Worm (Caenorhabditis elegans) whole organism, L4/young adult: ENCODE measurements around the gene F52H2.1.

Source experiments
- W03F9.2 ChIP-seq: fragments of 150-350 bp; optimal IDR thresholded peaks from 2 replicates; lab custom pipeline; 2014; ENCODE audit warnings: missing biosample characterization, missing genetic modification characterization
- dao-5 ChIP-seq: sonication (generic microtip); optimal IDR thresholded peaks from 2 replicates; lab custom pipeline; 2016; ENCODE audit warnings: missing genotype, missing genetic modification characterization, moderate library complexity, missing compliant biosample characterization
- him-1 ChIP-seq: sonication (generic microtip); optimal IDR thresholded peaks from 2 replicates; lab custom pipeline; 2016; ENCODE audit warnings: missing genotype, missing genetic modification reagents, missing genetic modification characterization, missing compliant biosample characterization

The F52H2.1 gene

DNA sequence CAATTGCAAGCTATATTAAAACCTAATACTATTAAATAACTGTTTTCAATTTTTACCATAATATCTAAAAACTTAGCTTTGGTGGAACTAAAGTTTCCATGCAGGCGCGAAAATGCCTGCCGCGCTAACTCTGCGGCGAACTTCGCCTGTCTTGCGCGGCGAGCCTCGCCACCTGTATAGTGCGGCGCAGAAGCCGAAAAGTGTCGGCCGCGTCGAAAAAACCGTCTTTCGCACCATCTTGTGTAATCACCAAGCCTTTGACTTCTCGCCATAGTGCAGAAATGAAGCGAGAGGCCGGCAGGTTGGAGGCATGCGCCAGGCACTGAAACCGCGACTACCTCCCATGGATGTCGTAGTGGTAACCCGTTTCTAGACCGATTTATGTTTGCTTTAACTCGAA lies 21.4 kb upstream of the F52H2.1 start:
- TF ChIP-seq W03F9.2 (tag; lab: Kevin White, UChicago) = no peak

DNA sequence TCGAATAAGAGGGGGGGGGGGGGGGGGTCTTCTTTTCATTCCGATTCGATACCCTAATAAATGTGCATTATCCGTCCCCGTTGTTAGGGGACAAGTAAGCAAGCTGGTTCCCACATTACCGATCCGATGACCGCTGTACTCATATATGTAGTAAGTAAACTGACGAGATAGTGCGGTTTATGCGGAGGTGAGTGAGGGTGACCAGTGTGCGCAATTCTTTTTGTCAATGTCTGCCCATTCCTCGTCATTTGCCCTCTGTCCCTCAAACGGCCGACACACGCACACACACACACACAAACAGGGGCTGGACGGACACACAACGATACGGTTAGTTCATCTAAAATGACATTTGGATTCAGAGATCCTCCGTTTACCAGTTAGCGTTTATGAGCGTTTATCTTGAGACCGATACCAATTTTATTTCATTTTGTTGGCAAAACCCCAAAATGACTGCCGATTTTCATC lies 20.7 kb upstream of the F52H2.1 start, which contains the start of gene aat-3:
TSS of gene aat-3 (plus strand) at position 51 of the 465 bp plus-strand sequence.
- TF ChIP-seq him-1 (tag; lab: Kevin White, UChicago) = no peak
- TF ChIP-seq W03F9.2 (tag; lab: Kevin White, UChicago) = no peak
- no peak for TF ChIP-seq dao-5 (tag; lab: Kevin White, UChicago)

ce11 chrX:2553433-2553860 lies 19.5 kb upstream of the F52H2.1 start:
- TF ChIP-seq W03F9.2 (tag; lab: Kevin White, UChicago) = peak; percentile 62
- peak; percentile 88 for TF ChIP-seq him-1 (tag; lab: Kevin White, UChicago)
- TF ChIP-seq dao-5 (tag; lab: Kevin White, UChicago) = peak; percentile 80

ce11 chrX:2559399-2559798 lies 13.5 kb upstream of the F52H2.1 start:
- TF ChIP-seq him-1 (tag; lab: Kevin White, UChicago) = peak; percentile 7
- TF ChIP-seq dao-5 (tag; lab: Kevin White, UChicago) = no peak
- TF ChIP-seq W03F9.2 (tag; lab: Kevin White, UChicago) = no peak

DNA sequence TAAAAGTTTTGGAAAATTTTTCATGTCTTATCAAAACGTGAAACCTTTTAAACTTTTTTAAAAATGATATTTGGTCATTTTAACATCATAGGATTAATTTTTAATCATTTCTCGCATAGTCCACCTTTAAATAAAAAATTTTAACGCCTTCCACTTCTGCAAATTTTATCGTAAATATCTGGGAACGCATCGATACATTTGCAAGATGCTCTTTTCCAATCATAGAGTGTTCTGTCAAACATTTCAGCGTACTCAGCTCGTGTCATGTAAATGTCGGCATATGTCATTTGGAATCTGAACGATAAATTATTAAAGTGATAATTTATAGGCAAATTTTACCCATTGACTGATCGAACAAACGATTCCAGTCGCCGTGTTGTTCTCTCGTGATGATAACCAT lies 12.9 kb upstream of the F52H2.1 start, which contains the start of gene F52H2.5:
TSS of gene F52H2.5 (minus strand) at position 101 of the 400 bp plus-strand sequence.
- no peak for TF ChIP-seq dao-5 (tag; lab: Kevin White, UChicago)
- TF ChIP-seq W03F9.2 (tag; lab: Kevin White, UChicago) = no peak
- TF ChIP-seq him-1 (tag; lab: Kevin White, UChicago) = no peak

ce11 chrX:2564047-2564446 lies 8.9 kb upstream of the F52H2.1 start, which contains the start of gene dhcr-24:
dhcr-24 (minus strand) TSS chrX:2564147.
- TF ChIP-seq him-1 (tag; lab: Kevin White, UChicago) (no peak), W03F9.2 (tag; lab: Kevin White, UChicago) (no peak), dao-5 (tag; lab: Kevin White, UChicago) (no peak)

ce11 chrX:2565308-2565773 lies 7.6 kb upstream of the F52H2.1 start, which contains the start of gene F52H2.15:
F52H2.15 (plus strand) TSS chrX:2565358.
- TF ChIP-seq W03F9.2 (tag; lab: Kevin White, UChicago) = no peak
- TF ChIP-seq dao-5 (tag; lab: Kevin White, UChicago) = no peak
- TF ChIP-seq him-1 (tag; lab: Kevin White, UChicago) = no peak

DNA sequence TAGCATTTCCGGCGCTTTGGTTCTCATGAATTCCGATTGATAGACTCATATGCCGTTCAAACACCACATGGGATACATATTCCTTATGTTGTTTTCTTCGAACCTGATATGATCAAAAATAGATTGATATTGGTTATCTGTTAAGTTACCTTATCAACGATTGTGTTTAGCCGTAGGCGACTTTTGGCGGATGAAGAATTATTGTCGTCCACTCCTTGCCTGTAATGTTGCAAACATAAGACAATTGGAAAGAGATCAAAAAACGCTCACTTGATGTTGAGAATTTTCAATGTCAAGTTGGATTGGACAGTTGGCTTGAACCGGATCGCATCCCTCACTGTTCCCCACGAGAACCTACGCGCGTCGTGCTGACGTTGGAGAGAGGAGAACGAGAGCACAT lies 5.1 kb upstream of the F52H2.1 start:
- TF ChIP-seq dao-5 (tag; lab: Kevin White, UChicago) (no peak), W03F9.2 (tag; lab: Kevin White, UChicago) (no peak), him-1 (tag; lab: Kevin White, UChicago) (no peak)

ce11 chrX:2569040-2569439 lies 3.9 kb upstream of the F52H2.1 start:
- TF ChIP-seq W03F9.2 (tag; lab: Kevin White, UChicago) = no peak
- no peak for TF ChIP-seq dao-5 (tag; lab: Kevin White, UChicago)
- TF ChIP-seq him-1 (tag; lab: Kevin White, UChicago) = no peak

- no peak for TF ChIP-seq W03F9.2 (tag; lab: Kevin White, UChicago)
- TF ChIP-seq dao-5 (tag; lab: Kevin White, UChicago) = no peak
Measured at ce11 chrX:2577442-2577841, 4.5 kb downstream of the F52H2.1 start, which contains the start of gene ttr-42. ttr-42 (plus strand) TSS chrX:2577742.

- TF ChIP-seq dao-5 (tag; lab: Kevin White, UChicago) (no peak), W03F9.2 (tag; lab: Kevin White, UChicago) (no peak), him-1 (tag; lab: Kevin White, UChicago) (no peak)
Measured at ce11 chrX:2580524-2580981, 7.7 kb downstream of the F52H2.1 start, which contains the start of gene H01M10.1. H01M10.1 (minus strand) TSS chrX:2580574.

- TF ChIP-seq him-1 (tag; lab: Kevin White, UChicago) (no peak), W03F9.2 (tag; lab: Kevin White, UChicago) (no peak), dao-5 (tag; lab: Kevin White, UChicago) (no peak)
Measured at ce11 chrX:2581828-2582589, 9.1 kb downstream of the F52H2.1 start.

ce11 chrX:2583135-2583683 lies 10.3 kb downstream of the F52H2.1 start:
- TF ChIP-seq dao-5 (tag; lab: Kevin White, UChicago) (no peak), W03F9.2 (tag; lab: Kevin White, UChicago) (no peak), him-1 (tag; lab: Kevin White, UChicago) (no peak)
